Worm (Caenorhabditis elegans) whole organism, mixed stage, embryonic: ENCODE results near the gene yif-1.

Source experiments
- ceh-39 ChIP-seq: fragments of 150-350 bp; optimal IDR thresholded peaks from 2 replicates; lab custom pipeline; 2014; ENCODE audit warnings: missing biosample characterization, missing genetic modification characterization
- drap-1 ChIP-seq: fragments of 200-800 bp; sonication (Bioruptor generic); optimal IDR thresholded peaks from 3 replicates; lab custom pipeline; 2018; ENCODE audit warnings: mild to moderate bottlenecking, missing genetic modification characterization, missing compliant biosample characterization
- elt-1 ChIP-seq: sonication (generic microtip); optimal IDR thresholded peaks from 2 replicates; lab custom pipeline; 2017; ENCODE audit warnings: missing genetic modification characterization, mild to moderate bottlenecking, missing compliant biosample characterization, antibody characterized with exemption, moderate library complexity, borderline replicate concordance; ENCODE audit not compliant: insufficient read depth
- elt-3 ChIP-seq: fragments of 150-350 bp; optimal IDR thresholded peaks from 2 replicates; lab custom pipeline; 2014; ENCODE audit warnings: missing biosample characterization, missing genetic modification characterization
- lin-13 ChIP-seq: fragments of 150-350 bp; optimal IDR thresholded peaks from 2 replicates; lab custom pipeline; 2014; ENCODE audit warnings: missing biosample characterization, missing genetic modification characterization
- lin-32 ChIP-seq: fragments of 200-800 bp; sonication (Bioruptor generic); optimal IDR thresholded peaks from 2 replicates; lab custom pipeline; 2018; ENCODE audit warnings: mild to moderate bottlenecking, missing genetic modification characterization, missing compliant biosample characterization
- lsy-2 ChIP-seq: fragments of 150-350 bp; optimal IDR thresholded peaks from 2 replicates; lab custom pipeline; 2014; ENCODE audit warnings: missing biosample characterization, missing genetic modification characterization
- nhr-2 ChIP-seq: fragments of 150-350 bp; optimal IDR thresholded peaks from 2 replicates; lab custom pipeline; 2014; ENCODE audit warnings: missing biosample characterization, missing genetic modification characterization
- nhr-237 ChIP-seq: fragments of 150-350 bp; optimal IDR thresholded peaks from 2 replicates; lab custom pipeline; 2014; ENCODE audit warnings: missing biosample characterization, missing genetic modification characterization
- nhr-28 ChIP-seq: fragments of 150-350 bp; optimal IDR thresholded peaks from 2 replicates; lab custom pipeline; 2014; ENCODE audit warnings: missing biosample characterization, missing genetic modification characterization
- nhr-76 ChIP-seq: sonication (generic microtip); optimal IDR thresholded peaks from 2 replicates; lab custom pipeline; 2017; ENCODE audit warnings: missing biosample characterization, missing genetic modification characterization
- snpc-4 ChIP-seq: fragments of 150-350 bp; optimal IDR thresholded peaks from 2 replicates; lab custom pipeline; 2014; ENCODE audit warnings: missing biosample characterization, missing genetic modification characterization
- zip-8 ChIP-seq: fragments of 150-350 bp; optimal IDR thresholded peaks from 2 replicates; lab custom pipeline; 2014; ENCODE audit warnings: missing biosample characterization, missing genetic modification characterization
- ztf-11 ChIP-seq: fragments of 150-350 bp; optimal IDR thresholded peaks from 2 replicates; lab custom pipeline; 2014; ENCODE audit warnings: missing biosample characterization, missing genetic modification characterization

DNA sequence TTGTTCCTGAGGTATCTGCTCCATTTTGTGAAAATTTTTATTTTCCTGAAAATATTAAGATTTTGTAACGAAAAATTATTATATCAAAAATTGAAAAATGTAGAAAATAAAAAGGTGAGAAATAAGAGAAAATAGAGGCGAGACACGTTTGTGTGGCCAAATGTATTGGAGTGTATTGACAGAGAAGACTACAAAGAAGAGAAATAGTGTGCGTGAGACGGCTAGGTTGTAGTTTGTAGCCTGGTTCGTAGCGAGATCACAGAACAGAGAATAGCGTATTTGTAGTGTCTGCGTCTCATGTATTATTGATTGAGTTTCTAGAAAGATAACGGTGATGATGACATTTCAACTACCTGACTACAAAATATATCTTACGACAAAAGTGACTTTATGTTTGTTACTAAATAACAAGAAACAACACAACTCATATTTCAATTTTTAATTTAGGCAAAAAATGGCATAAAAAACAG is 29.3 kb upstream of the yif-1 start, which contains the start of gene nhr-12:
- no peak for TF ChIP-seq elt-3
- TF ChIP-seq lsy-2 (tag; lab: Kevin White, UChicago): no peak
- TF ChIP-seq nhr-76 (tag; lab: Kevin White, UChicago): no peak
- TF ChIP-seq ztf-11 (tag; lab: Kevin White, UChicago): no peak
- no peak for TF ChIP-seq snpc-4 (tag; lab: Kevin White, UChicago)
- TF ChIP-seq nhr-2 (tag; lab: Kevin White, UChicago): no peak
- no peak for TF ChIP-seq zip-8 (tag; lab: Kevin White, UChicago)
- no peak for TF ChIP-seq lin-32 (GFP tag; lab: Kevin White, UChicago)
- no peak for TF ChIP-seq ceh-39 (tag; lab: Kevin White, UChicago)
- no peak for TF ChIP-seq elt-1 (tag; lab: Kevin White, UChicago)
- TF ChIP-seq nhr-28: peak; percentile 50
- TF ChIP-seq nhr-237 (tag; lab: Kevin White, UChicago): no peak
- no peak for TF ChIP-seq drap-1
- TF ChIP-seq lin-13: no peak
